Fruit fly (Drosophila melanogaster) whole organism, prepupa: ENCODE data around the gene CG15814.

Source experiments
- Blimp-1 ChIP-seq: fragments of 200-800 bp; sonication (Bioruptor generic); optimal IDR thresholded peaks from 3 replicates; lab custom pipeline; 2017; ENCODE audit warnings: missing biosample characterization, missing genetic modification characterization, mild to moderate bottlenecking, moderate library complexity, missing genetic modification reagents
- CG10631 ChIP-seq: fragments of 200-800 bp; sonication (Bioruptor generic); optimal IDR thresholded peaks from 2 replicates; lab custom pipeline; 2016; ENCODE audit warnings: missing biosample characterization, missing genetic modification characterization
- CG10669 ChIP-seq: fragments of 200-800 bp; sonication (Bioruptor generic); optimal IDR thresholded peaks from 3 replicates; lab custom pipeline; 2018; ENCODE audit warnings: missing biosample characterization, mild to moderate bottlenecking, missing genetic modification characterization, moderate library complexity
- CG11294 ChIP-seq: fragments of 200-800 bp; sonication (Bioruptor generic); IDR thresholded peaks from 2 replicates; pipeline ENCODE4 v1.3.6; 2022; ENCODE audit warnings: missing biosample characterization, missing genetic modification characterization
- CG15336 ChIP-seq: fragments of 200-800 bp; sonication (Bioruptor generic); IDR thresholded peaks from 2 replicates; pipeline ENCODE4 v1.3.6; 2022; ENCODE audit warnings: missing biosample characterization, missing genetic modification characterization
- CG1621 ChIP-seq: fragments of 200-800 bp; sonication (Bioruptor generic); optimal IDR thresholded peaks from 3 replicates; lab custom pipeline; 2018; ENCODE audit warnings: missing biosample characterization, mild to moderate bottlenecking, missing genetic modification characterization
- CG16779 ChIP-seq: fragments of 200-800 bp; sonication (Bioruptor generic); optimal IDR thresholded peaks from 3 replicates; lab custom pipeline; 2017; ENCODE audit warnings: missing biosample characterization, mild to moderate bottlenecking, missing genetic modification characterization
- CG31627 ChIP-seq: fragments of 200-800 bp; sonication (Bioruptor generic); optimal IDR thresholded peaks from 3 replicates; lab custom pipeline; 2016; ENCODE audit warnings: missing biosample characterization, missing genetic modification characterization
- CG3919 ChIP-seq: fragments of 200-800 bp; sonication (Bioruptor generic); optimal IDR thresholded peaks from 3 replicates; lab custom pipeline; 2016; ENCODE audit warnings: missing biosample characterization, missing genetic modification characterization
- CG4318 ChIP-seq: fragments of 200-800 bp; sonication (Bioruptor generic); optimal IDR thresholded peaks from 3 replicates; lab custom pipeline; 2017; ENCODE audit warnings: missing biosample characterization, mild to moderate bottlenecking, missing genetic modification characterization
- CG6163 ChIP-seq: fragments of 200-800 bp; sonication (Bioruptor generic); IDR thresholded peaks from 3 replicates; pipeline ENCODE4 v1.3.6; 2022; ENCODE audit warnings: missing biosample characterization, missing genetic modification characterization
- CG6808 ChIP-seq: fragments of 200-800 bp; sonication (Bioruptor generic); optimal IDR thresholded peaks from 3 replicates; lab custom pipeline; 2017; ENCODE audit warnings: missing biosample characterization, missing genetic modification characterization, mild to moderate bottlenecking, moderate library complexity, missing genetic modification reagents
- CG6854 ChIP-seq: fragments of 200-800 bp; sonication (Bioruptor generic); optimal IDR thresholded peaks from 2 replicates; lab custom pipeline; 2017; ENCODE audit warnings: missing biosample characterization, mild to moderate bottlenecking, missing genetic modification characterization
- CG7368 ChIP-seq: fragments of 200-800 bp; sonication (Bioruptor generic); optimal IDR thresholded peaks from 3 replicates; lab custom pipeline; 2016; ENCODE audit warnings: missing biosample characterization, missing genetic modification characterization
- CG8119 ChIP-seq: fragments of 200-800 bp; sonication (Bioruptor generic); IDR thresholded peaks from 3 replicates; pipeline ENCODE4 v1.3.6; 2022; ENCODE audit warnings: missing biosample characterization, missing genetic modification characterization
- CG8319 ChIP-seq: fragments of 200-800 bp; sonication (Bioruptor generic); optimal IDR thresholded peaks from 3 replicates; lab custom pipeline; 2016; ENCODE audit warnings: missing biosample characterization, missing genetic modification characterization
- CG8632 ChIP-seq: fragments of 200-800 bp; sonication (Bioruptor generic); optimal IDR thresholded peaks from 3 replicates; lab custom pipeline; 2016; ENCODE audit warnings: missing biosample characterization, missing genetic modification characterization
- CG9139 ChIP-seq: fragments of 200-800 bp; sonication (Bioruptor generic); optimal IDR thresholded peaks from 3 replicates; lab custom pipeline; 2017; ENCODE audit warnings: missing biosample characterization, mild to moderate bottlenecking, missing genetic modification characterization
- Eip75B ChIP-seq: fragments of 200-800 bp; sonication (Bioruptor generic); optimal IDR thresholded peaks from 3 replicates; lab custom pipeline; 2016; ENCODE audit warnings: missing biosample characterization, missing genetic modification characterization
- Eip78C ChIP-seq: fragments of 200-800 bp; sonication (Bioruptor generic); peaks from one replicate; lab custom pipeline; 2016; ENCODE audit warnings: missing biosample characterization, missing genetic modification characterization
- Eip93F ChIP-seq: fragments of 200-800 bp; sonication (Bioruptor generic); optimal IDR thresholded peaks from 2 replicates; lab custom pipeline; 2016; ENCODE audit warnings: missing biosample characterization, mild to moderate bottlenecking, missing genetic modification characterization
- Ets21C ChIP-seq: fragments of 200-800 bp; sonication (Bioruptor generic); optimal IDR thresholded peaks from 3 replicates; lab custom pipeline; 2016; ENCODE audit warnings: missing biosample characterization, missing genetic modification characterization
- Ets96B ChIP-seq: fragments of 200-800 bp; optimal IDR thresholded peaks from 2 replicates; lab custom pipeline; 2019; ENCODE audit warnings: missing biosample characterization, mild to moderate bottlenecking, missing genetic modification characterization, moderate library complexity
- Gug ChIP-seq: fragments of 200-800 bp; sonication (Bioruptor generic); IDR thresholded peaks from 2 replicates; pipeline ENCODE4 v1.3.6; 2022; ENCODE audit warnings: missing biosample characterization, missing genetic modification characterization
- Hr38 ChIP-seq: sonication (Bioruptor generic); optimal IDR thresholded peaks from 2 replicates; lab custom pipeline; 2016; ENCODE audit warnings: missing biosample characterization, missing genetic modification characterization
- Hr39 ChIP-seq: fragments of 200-800 bp; sonication (Bioruptor generic); optimal IDR thresholded peaks from 2 replicates; lab custom pipeline; 2016; ENCODE audit warnings: missing biosample characterization, missing genetic modification characterization
- Lpt ChIP-seq: fragments of 200-800 bp; sonication (Bioruptor generic); optimal IDR thresholded peaks from 3 replicates; lab custom pipeline; 2016; ENCODE audit warnings: missing biosample characterization, missing genetic modification characterization
- Met ChIP-seq: fragments of 200-800 bp; sonication (Bioruptor generic); optimal IDR thresholded peaks from 3 replicates; lab custom pipeline; 2016; ENCODE audit warnings: missing biosample characterization, missing genetic modification characterization
- OdsH ChIP-seq: fragments of 200-800 bp; sonication (Bioruptor generic); optimal IDR thresholded peaks from 3 replicates; lab custom pipeline; 2016; ENCODE audit warnings: missing biosample characterization, missing genetic modification characterization
- Sox14 ChIP-seq: fragments of 200-800 bp; sonication (Bioruptor generic); optimal IDR thresholded peaks from 3 replicates; lab custom pipeline; 2016; ENCODE audit warnings: missing biosample characterization, missing genetic modification characterization
- achi ChIP-seq: fragments of 200-800 bp; sonication (Bioruptor generic); optimal IDR thresholded peaks from 3 replicates; lab custom pipeline; 2016; ENCODE audit warnings: missing biosample characterization, missing genetic modification characterization
- acj6 ChIP-seq: fragments of 200-800 bp; sonication (Bioruptor generic); optimal IDR thresholded peaks from 3 replicates; lab custom pipeline; 2016; ENCODE audit warnings: missing biosample characterization, missing genetic modification characterization
- cyc ChIP-seq: fragments of 200-800 bp; sonication (Bioruptor generic); optimal IDR thresholded peaks from 3 replicates; lab custom pipeline; 2016; ENCODE audit warnings: missing biosample characterization, missing genetic modification characterization
- dac ChIP-seq: fragments of 200-800 bp; sonication (Bioruptor generic); optimal IDR thresholded peaks from 2 replicates; lab custom pipeline; 2017; ENCODE audit warnings: missing biosample characterization, mild to moderate bottlenecking, missing genetic modification characterization
- dsx ChIP-seq: fragments of 200-800 bp; optimal IDR thresholded peaks from 3 replicates; lab custom pipeline; 2019; ENCODE audit warnings: missing biosample characterization, mild to moderate bottlenecking, missing genetic modification characterization, moderate library complexity; ENCODE audit not compliant: poor library complexity, severe bottlenecking
- eg ChIP-seq: fragments of 200-800 bp; sonication (Bioruptor generic); IDR thresholded peaks from 3 replicates; pipeline ENCODE4 v1.3.6; 2022; ENCODE audit warnings: missing biosample characterization, missing genetic modification characterization
- esn ChIP-seq: fragments of 200-800 bp; sonication (Bioruptor generic); optimal IDR thresholded peaks from 2 replicates; lab custom pipeline; 2016; ENCODE audit warnings: missing biosample characterization, mild to moderate bottlenecking, missing genetic modification characterization, moderate library complexity
- fd59A ChIP-seq: fragments of 200-800 bp; sonication (Bioruptor generic); optimal IDR thresholded peaks from 2 replicates; lab custom pipeline; 2017; ENCODE audit warnings: missing biosample characterization, mild to moderate bottlenecking, missing genetic modification characterization, missing genetic modification reagents
- fd85E ChIP-seq: fragments of 200-800 bp; sonication (Bioruptor generic); optimal IDR thresholded peaks from 3 replicates; lab custom pipeline; 2016; ENCODE audit warnings: missing biosample characterization, missing genetic modification characterization
- fkh ChIP-seq: fragments of 200-800 bp; sonication (Bioruptor generic); optimal IDR thresholded peaks from 3 replicates; lab custom pipeline; 2017; ENCODE audit warnings: missing biosample characterization, mild to moderate bottlenecking, missing genetic modification characterization, moderate library complexity
- lz ChIP-seq: fragments of 200-800 bp; sonication (Bioruptor generic); optimal IDR thresholded peaks from 3 replicates; lab custom pipeline; 2016; ENCODE audit warnings: missing biosample characterization, missing genetic modification characterization
- pdm3 ChIP-seq: fragments of 200-800 bp; sonication (Bioruptor generic); optimal IDR thresholded peaks from 3 replicates; lab custom pipeline; 2016; ENCODE audit warnings: missing biosample characterization, missing genetic modification characterization
- spab ChIP-seq: fragments of 200-800 bp; sonication (Bioruptor generic); optimal IDR thresholded peaks from 2 replicates; lab custom pipeline; 2017; ENCODE audit warnings: missing biosample characterization, mild to moderate bottlenecking, missing genetic modification characterization, missing genetic modification reagents
- ss ChIP-seq, 2 experiments: fragments of 200-800 bp; sonication (Bioruptor generic); optimal IDR thresholded peaks; 2 replicates in 1 of 2; 3 replicates in 1 of 2; lab custom pipeline; 2017 to 2018; ENCODE audit warnings: mild to moderate bottlenecking in 2 of 2, missing biosample characterization in 2 of 2, missing genetic modification characterization in 2 of 2, moderate library complexity in 1 of 2
- svp ChIP-seq: fragments of 200-800 bp; sonication (Bioruptor generic); peaks from one replicate; lab custom pipeline; 2016; ENCODE audit warnings: missing biosample characterization, missing genetic modification characterization
- topi ChIP-seq: fragments of 200-800 bp; sonication (Bioruptor generic); optimal IDR thresholded peaks from 3 replicates; lab custom pipeline; 2016; ENCODE audit warnings: missing biosample characterization, missing genetic modification characterization
- vri ChIP-seq: fragments of 200-800 bp; sonication (Bioruptor generic); optimal IDR thresholded peaks from 3 replicates; lab custom pipeline; 2016; ENCODE audit warnings: missing biosample characterization, mild to moderate bottlenecking, missing genetic modification characterization

CG15814 gene

DNA sequence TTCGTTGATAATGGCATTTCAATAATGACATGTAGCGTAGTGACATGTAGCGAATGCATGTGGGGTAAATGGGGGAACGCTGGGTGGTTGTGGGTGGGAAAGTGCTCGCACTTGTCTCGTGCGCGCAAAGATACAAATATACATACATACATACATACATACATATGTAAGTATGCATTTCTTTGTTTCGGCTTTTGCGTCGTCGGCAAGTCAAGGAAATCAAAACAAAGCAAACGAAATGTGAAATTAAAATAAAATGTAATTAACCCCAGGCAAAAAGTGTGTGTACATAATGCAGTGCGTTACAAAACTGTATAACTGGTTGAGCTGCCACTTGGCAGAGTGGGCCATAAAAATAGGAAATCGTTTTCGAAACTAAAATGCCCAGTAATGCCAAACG is 25.6 kb upstream of the CG15814 start (continued):
- no peak for TF ChIP-seq CG3919 (GFP tag; lab: Kevin White, UChicago)
- TF ChIP-seq CG6163 (GFP tag; lab: Robert Waterston, UW), result no peak
- TF ChIP-seq Eip78C (GFP tag; lab: Kevin White, UChicago), result peak; percentile 41
- no peak for TF ChIP-seq CG9139
- no peak for TF ChIP-seq fd59A (GFP tag; lab: Kevin White, UChicago)
- no peak for TF ChIP-seq CG7368 (GFP tag; lab: Kevin White, UChicago)
- no peak for TF ChIP-seq CG31627 (GFP tag; lab: Kevin White, UChicago)
- no peak for TF ChIP-seq Eip75B (GFP tag; lab: Kevin White, UChicago)
- TF ChIP-seq dac (GFP tag; lab: Kevin White, UChicago), result no peak
- no peak for TF ChIP-seq CG15336 (GFP tag; lab: Robert Waterston, UW)
- no peak for TF ChIP-seq CG8119
- TF ChIP-seq CG16779, result no peak
- peak; percentile 64 for TF ChIP-seq Eip93F (GFP tag; lab: Kevin White, UChicago)
- no peak for TF ChIP-seq fkh (GFP tag; lab: Kevin White, UChicago)
- no peak for TF ChIP-seq CG11294 (GFP tag; lab: Robert Waterston, UW)
- TF ChIP-seq eg (GFP tag; lab: Robert Waterston, UW), result no peak
- TF ChIP-seq CG8319, result no peak
- no peak for TF ChIP-seq dsx (GFP tag; lab: Kevin White, UChicago)
- TF ChIP-seq Hr39 (GFP tag; lab: Kevin White, UChicago), result no peak
- TF ChIP-seq CG10669 (GFP tag; lab: Kevin White, UChicago), result no peak
- no peak for TF ChIP-seq Gug (GFP tag; lab: Robert Waterston, UW)
- peak; percentile 15 for TF ChIP-seq Sox14 (GFP tag; lab: Kevin White, UChicago)
- TF ChIP-seq Ets21C (GFP tag; lab: Kevin White, UChicago), result no peak
- no peak for TF ChIP-seq Hr38 (GFP tag; lab: Kevin White, UChicago)
- no peak for TF ChIP-seq achi (GFP tag; lab: Kevin White, UChicago)
- no peak for TF ChIP-seq CG10631 (GFP tag; lab: Kevin White, UChicago)
- no peak for TF ChIP-seq cyc (GFP tag; lab: Kevin White, UChicago)

DNA sequence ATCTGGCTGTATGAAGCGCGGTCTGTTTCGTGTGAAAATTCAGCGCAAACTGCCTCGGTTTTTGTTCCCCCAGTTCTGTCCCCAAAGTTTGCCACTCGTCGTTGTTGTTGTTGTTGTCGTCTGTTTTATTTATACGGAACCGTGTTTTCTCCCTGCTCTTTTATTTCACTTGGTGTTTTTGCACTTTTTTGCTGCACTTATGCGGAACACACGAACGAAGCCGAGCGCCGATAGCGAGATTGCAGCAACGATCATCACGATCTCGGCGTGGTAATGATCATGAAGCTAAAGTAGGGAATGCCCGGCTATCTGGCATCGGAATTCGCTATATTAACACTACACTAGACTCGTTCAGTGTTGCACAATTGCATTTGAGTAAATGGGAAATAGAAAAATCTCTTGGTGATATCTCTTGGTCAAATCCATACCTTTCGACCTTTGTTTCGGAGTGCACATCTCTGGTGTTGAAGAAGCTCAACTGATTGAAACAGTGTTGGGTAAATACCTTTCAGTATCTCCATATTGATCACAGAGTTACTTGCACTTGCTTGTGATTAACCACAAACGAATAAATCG is 25.0 kb upstream of the CG15814 start:
- TF ChIP-seq CG7368 (GFP tag; lab: Kevin White, UChicago) (peak; percentile 47), fd59A (GFP tag; lab: Kevin White, UChicago) (no peak), CG8632 (GFP tag; lab: Kevin White, UChicago) (peak; percentile 1), OdsH (GFP tag; lab: Kevin White, UChicago) (peak; percentile 43), Met (GFP tag; lab: Kevin White, UChicago) (peak; percentile 67), achi (GFP tag; lab: Kevin White, UChicago) (peak; percentile 44), Hr38 (GFP tag; lab: Kevin White, UChicago) (no peak), Sox14 (GFP tag; lab: Kevin White, UChicago) (peak; percentile 3), svp (GFP tag; lab: Kevin White, UChicago) (peak; percentile 86), CG15336 (GFP tag; lab: Robert Waterston, UW) (0 out of 2 replicates have a peak, but pooled peaks have one; percentile 19), acj6 (GFP tag; lab: Kevin White, UChicago) (peak; percentile 27), lz (GFP tag; lab: Kevin White, UChicago) (peak; percentile 51), CG10631 (GFP tag; lab: Kevin White, UChicago) (peak; percentile 31), CG8119 (no peak), pdm3 (GFP tag; lab: Kevin White, UChicago) (peak; percentile 46), fkh (GFP tag; lab: Kevin White, UChicago) (no peak), topi (GFP tag; lab: Kevin White, UChicago) (peak; percentile 74), dac (GFP tag; lab: Kevin White, UChicago) (no peak), Eip78C (GFP tag; lab: Kevin White, UChicago) (peak; percentile 86), Blimp-1 (GFP tag; lab: Kevin White, UChicago) (no peak), ss (GFP tag; optimal IDR thresholded peaks at IDR 0.05; lab: Kevin White, UChicago) (peak; percentile 43 to 63), CG10669 (GFP tag; lab: Kevin White, UChicago) (no peak), spab (GFP tag; lab: Kevin White, UChicago) (no peak), Ets96B (tag; lab: Kevin White, UChicago) (peak; percentile 13), eg (GFP tag; lab: Robert Waterston, UW) (peak; percentile 55; the same call in 1 of the 3 replicates), CG6854 (GFP tag; lab: Kevin White, UChicago) (no peak), CG8319 (no peak), esn (GFP tag; lab: Kevin White, UChicago) (peak; percentile 59), vri (GFP tag; lab: Kevin White, UChicago) (no peak), CG6808 (peak; percentile 44), CG1621 (peak; percentile 9), Hr39 (GFP tag; lab: Kevin White, UChicago) (peak; percentile 66), dsx (GFP tag; lab: Kevin White, UChicago) (peak; percentile 47), Lpt (peak; percentile 27), CG4318 (GFP tag; lab: Kevin White, UChicago) (no peak), fd85E (no peak), Eip93F (GFP tag; lab: Kevin White, UChicago) (peak; percentile 25)
